Worm (Caenorhabditis elegans) whole organism, L2 larva: ENCODE measurements around the gene ugt-6.
A peak's percentile ranks its signal among the peaks of the same experiment; 100 is the strongest.

Experiments used
- C34F6.9 ChIP-seq: fragments of 150-350 bp; optimal IDR thresholded peaks from 2 replicates; lab custom pipeline; 2014; ENCODE audit warnings: missing biosample characterization, missing genetic modification characterization
- F13H6.1 ChIP-seq: sonication (generic microtip); optimal IDR thresholded peaks from 2 replicates; lab custom pipeline; 2016; ENCODE audit warnings: missing genetic modification characterization, missing compliant biosample characterization
- R02D3.7 ChIP-seq: fragments of 150-350 bp; optimal IDR thresholded peaks from 2 replicates; lab custom pipeline; 2014; ENCODE audit warnings: missing biosample characterization, missing genetic modification characterization
- ZK546.5 ChIP-seq: sonication (generic microtip); optimal IDR thresholded peaks from 2 replicates; lab custom pipeline; 2017; ENCODE audit warnings: missing biosample characterization, missing genetic modification characterization
- alr-1 ChIP-seq: fragments of 150-350 bp; optimal IDR thresholded peaks from 2 replicates; lab custom pipeline; 2014; ENCODE audit warnings: missing biosample characterization, missing genetic modification characterization
- ama-1 ChIP-seq: fragments of 150-350 bp; optimal IDR thresholded peaks from 2 replicates; lab custom pipeline; 2018; ENCODE audit warnings: inconsistent platforms
- ceh-82 ChIP-seq: fragments of 150-350 bp; optimal IDR thresholded peaks from 2 replicates; lab custom pipeline; 2014; ENCODE audit warnings: missing biosample characterization, missing genetic modification characterization
- crh-2 ChIP-seq: sonication (generic microtip); optimal IDR thresholded peaks from 2 replicates; lab custom pipeline; 2017; ENCODE audit warnings: missing biosample characterization, missing genetic modification characterization
- dmd-4 ChIP-seq: sonication (generic microtip); optimal IDR thresholded peaks from 2 replicates; lab custom pipeline; 2017; ENCODE audit warnings: missing biosample characterization, missing genetic modification characterization
- elt-1 ChIP-seq: fragments of 150-350 bp; optimal IDR thresholded peaks from 2 replicates; lab custom pipeline; 2014; ENCODE audit warnings: missing biosample characterization, missing genetic modification characterization
- elt-3 ChIP-seq: sonication (generic microtip); optimal IDR thresholded peaks from 2 replicates; lab custom pipeline; 2017; ENCODE audit warnings: missing biosample characterization, missing genetic modification characterization
- lin-39 ChIP-seq: fragments of 150-350 bp; optimal IDR thresholded peaks from 2 replicates; lab custom pipeline; 2014; ENCODE audit warnings: missing biosample characterization, missing genetic modification reagents, missing genetic modification characterization
- lsy-2 ChIP-seq, 2 experiments: fragments of 150-350 bp in 1 of 2; sonication (generic microtip) in 1 of 2; optimal IDR thresholded peaks; 2 replicates each; lab custom pipeline; 2014 to 2017; ENCODE audit warnings: missing biosample characterization in 2 of 2, missing genetic modification characterization in 2 of 2
- mab-5 ChIP-seq: fragments of 150-350 bp; optimal IDR thresholded peaks from 2 replicates; lab custom pipeline; 2014; ENCODE audit warnings: missing biosample characterization, missing genetic modification characterization
- mbf-1 ChIP-seq: sonication (generic microtip); optimal IDR thresholded peaks from 2 replicates; lab custom pipeline; 2017; ENCODE audit warnings: missing biosample characterization, missing genetic modification characterization
- mdl-1 ChIP-seq, 2 experiments: fragments of 150-350 bp in 1 of 2; sonication (generic microtip) in 1 of 2; optimal IDR thresholded peaks; 2 replicates each; lab custom pipeline; 2017; ENCODE audit warnings: missing biosample characterization in 2 of 2, missing genetic modification characterization in 2 of 2
- nhr-11 ChIP-seq: fragments of 150-350 bp; optimal IDR thresholded peaks from 2 replicates; lab custom pipeline; 2014; ENCODE audit warnings: missing biosample characterization, missing genetic modification characterization
- nhr-12 ChIP-seq: fragments of 150-350 bp; optimal IDR thresholded peaks from 2 replicates; lab custom pipeline; 2014; ENCODE audit warnings: missing biosample characterization, missing genetic modification characterization
- nhr-129 ChIP-seq: fragments of 150-350 bp; optimal IDR thresholded peaks from 2 replicates; lab custom pipeline; 2014; ENCODE audit warnings: missing biosample characterization, missing genetic modification characterization
- nhr-21 ChIP-seq: fragments of 150-350 bp; optimal IDR thresholded peaks from 2 replicates; lab custom pipeline; 2014; ENCODE audit warnings: missing biosample characterization, missing genetic modification characterization
- nhr-23 ChIP-seq: fragments of 150-350 bp; optimal IDR thresholded peaks from 2 replicates; lab custom pipeline; 2014; ENCODE audit warnings: missing biosample characterization, missing genetic modification reagents, missing genetic modification characterization
- nhr-237 ChIP-seq: fragments of 150-350 bp; optimal IDR thresholded peaks from 2 replicates; lab custom pipeline; 2014; ENCODE audit warnings: missing biosample characterization, missing genetic modification characterization
- nhr-25 ChIP-seq: fragments of 150-350 bp; sonication (generic microtip); optimal IDR thresholded peaks from 3 replicates; lab custom pipeline; 2014; ENCODE audit warnings: missing biosample characterization, missing genetic modification characterization
- nhr-6 ChIP-seq: fragments of 150-350 bp; optimal IDR thresholded peaks from 2 replicates; lab custom pipeline; 2014; ENCODE audit warnings: missing biosample characterization, missing genetic modification characterization
- nhr-77 ChIP-seq: fragments of 150-350 bp; optimal IDR thresholded peaks from 2 replicates; lab custom pipeline; 2014; ENCODE audit warnings: missing biosample characterization, missing genetic modification characterization
- peb-1 ChIP-seq: fragments of 150-350 bp; optimal IDR thresholded peaks from 2 replicates; lab custom pipeline; 2014; ENCODE audit warnings: missing biosample characterization, missing genetic modification characterization
- skn-1 ChIP-seq: sonication (generic microtip); optimal IDR thresholded peaks from 2 replicates; lab custom pipeline; 2017; ENCODE audit warnings: missing biosample characterization, missing genetic modification characterization
- unc-39 ChIP-seq: fragments of 150-350 bp; optimal IDR thresholded peaks from 2 replicates; lab custom pipeline; 2014; ENCODE audit warnings: missing biosample characterization, missing genetic modification characterization
- unc-55 ChIP-seq: fragments of 150-350 bp; sonication (generic microtip); optimal IDR thresholded peaks from 3 replicates; lab custom pipeline; 2014; ENCODE audit warnings: missing biosample characterization, missing genetic modification reagents, missing genetic modification characterization
- unc-62 ChIP-seq: fragments of 150-350 bp; optimal IDR thresholded peaks from 2 replicates; lab custom pipeline; 2014; ENCODE audit warnings: missing biosample characterization, missing genetic modification reagents, missing genetic modification characterization
- zag-1 ChIP-seq: fragments of 150-350 bp; optimal IDR thresholded peaks from 2 replicates; lab custom pipeline; 2014; ENCODE audit warnings: missing biosample characterization, missing genetic modification characterization
- ztf-1 ChIP-seq: fragments of 200-800 bp; sonication (Bioruptor generic); conservative IDR thresholded peaks from 2 replicates; pipeline ENCODE4 v1.3.6; 2022; ENCODE audit warnings: missing genetic modification characterization, missing compliant biosample characterization
- ztf-11 ChIP-seq: sonication (generic microtip); optimal IDR thresholded peaks from 2 replicates; lab custom pipeline; 2017; ENCODE audit warnings: missing biosample characterization, missing genetic modification characterization
- ztf-4 ChIP-seq: fragments of 150-350 bp; optimal IDR thresholded peaks from 2 replicates; lab custom pipeline; 2014; ENCODE audit warnings: missing biosample characterization, missing genetic modification characterization

ugt-6 gene

DNA sequence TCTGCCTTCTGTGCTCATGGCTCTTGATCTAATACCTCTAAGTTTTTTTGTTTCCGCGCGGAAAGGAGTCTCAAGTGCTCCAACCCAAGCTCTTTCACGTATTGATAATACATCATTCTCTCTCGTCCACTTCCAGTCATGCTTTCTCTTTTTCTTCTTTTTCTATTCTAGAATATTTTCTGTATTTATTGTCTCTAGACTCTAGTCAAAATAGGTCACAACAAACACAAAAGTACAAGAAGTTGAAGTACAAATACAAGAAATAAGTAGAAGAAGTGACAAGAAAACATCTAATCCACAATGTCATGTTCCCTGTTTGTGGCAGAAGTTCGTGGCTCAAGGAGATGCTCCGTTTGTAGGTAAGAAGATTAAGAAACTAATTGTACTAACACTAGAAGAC, 24.8 kb downstream of the ugt-6 start, which contains the start of gene ZC455.1:
Gene ZC455.1 (plus strand): TSS at position 301 of the 400 bp plus-strand sequence.
- no peak for TF ChIP-seq unc-55 (GFP tag; lab: Kevin White, UChicago)
- no peak for TF ChIP-seq R02D3.7 (tag; lab: Kevin White, UChicago)
- TF ChIP-seq zag-1 (tag; lab: Kevin White, UChicago): no peak
- no peak for TF ChIP-seq nhr-77 (tag; lab: Kevin White, UChicago)
- no peak for TF ChIP-seq ztf-11 (tag; lab: Kevin White, UChicago)
- TF ChIP-seq peb-1 (tag; lab: Kevin White, UChicago): no peak
- no peak for TF ChIP-seq nhr-11
- no peak for TF ChIP-seq nhr-23 (tag; lab: Kevin White, UChicago)

DNA sequence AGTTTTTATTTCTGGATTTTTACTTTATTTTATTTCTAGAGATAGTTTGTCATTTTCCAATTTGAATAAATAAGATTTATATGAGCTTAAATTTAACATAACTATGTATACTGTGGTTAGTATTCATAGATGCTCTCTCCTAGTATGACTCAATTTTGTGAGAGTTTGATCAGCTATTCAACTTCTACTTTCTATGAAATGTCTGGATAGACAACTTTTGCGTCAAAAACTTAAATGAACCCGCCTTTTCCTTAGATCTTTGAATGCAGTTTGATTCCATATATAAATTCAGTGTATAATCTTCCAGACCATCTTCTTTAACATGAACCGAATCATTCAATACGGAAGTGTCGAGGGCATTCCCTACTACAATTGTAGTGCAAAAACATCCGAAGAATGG, 29.1 kb downstream of the ugt-6 start, which contains the start of gene srt-43:
Gene srt-43 (plus strand): TSS at position 301 of the 400 bp plus-strand sequence.
- no peak for TF ChIP-seq elt-3 (tag; lab: Kevin White, UChicago)
- TF ChIP-seq nhr-25 (tag; lab: Kevin White, UChicago): no peak
- no peak for TF ChIP-seq ama-1 (lab: Kevin White, UChicago)
- TF ChIP-seq unc-39 (tag; lab: Kevin White, UChicago): no peak

DNA sequence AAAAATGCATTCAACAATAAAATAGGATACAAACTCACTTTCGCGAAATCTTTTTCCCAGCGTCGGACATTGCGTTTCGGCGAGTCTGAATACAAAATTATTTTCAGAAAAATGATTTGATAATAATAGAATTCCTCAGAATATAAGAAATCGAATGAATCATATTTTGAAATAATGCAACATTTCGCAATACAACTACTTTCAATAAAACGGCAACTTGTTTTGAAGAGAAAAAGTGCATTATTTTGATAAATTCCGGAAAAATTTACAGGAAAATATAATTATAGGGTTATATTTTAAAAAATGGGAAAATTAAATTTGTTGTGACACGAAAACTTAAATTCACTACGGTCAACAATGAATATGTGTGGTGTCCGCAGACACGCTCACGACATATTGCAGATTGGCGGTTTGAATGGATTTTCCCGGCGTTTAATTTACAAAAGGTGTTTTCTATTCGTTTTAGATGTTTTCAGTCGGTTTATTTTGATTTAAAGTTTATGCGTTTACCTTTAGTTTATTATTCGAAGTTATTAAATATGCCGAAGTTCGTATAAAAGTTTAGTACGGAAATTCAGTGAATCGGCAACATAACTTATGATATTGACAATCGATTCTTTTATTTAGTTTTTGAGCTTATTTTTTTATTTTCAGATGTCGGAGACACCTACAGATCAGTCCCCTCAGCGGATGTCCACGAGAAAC, 34.6 kb downstream of the ugt-6 start, which contains the start of the genes abcf-1 and scc-3:
Gene abcf-1 (minus strand): TSS at position 85 of the 705 bp plus-strand sequence.
Gene scc-3 (plus strand): TSS at position 655 of the 705 bp plus-strand sequence.
- peak; percentile 61 for TF ChIP-seq C34F6.9 (tag; lab: Kevin White, UChicago)
- TF ChIP-seq nhr-129 (tag; lab: Kevin White, UChicago): peak; percentile 76
- peak; percentile 35 for TF ChIP-seq crh-2 (tag; lab: Kevin White, UChicago)
- TF ChIP-seq lsy-2 (tag; optimal IDR thresholded peaks at IDR 0.05; lab: Kevin White, UChicago): peak; percentile 56 to 97
- no peak for TF ChIP-seq elt-1
- TF ChIP-seq nhr-21 (tag; lab: Kevin White, UChicago): no peak
- TF ChIP-seq, all 48 proteins: peak for 4

DNA sequence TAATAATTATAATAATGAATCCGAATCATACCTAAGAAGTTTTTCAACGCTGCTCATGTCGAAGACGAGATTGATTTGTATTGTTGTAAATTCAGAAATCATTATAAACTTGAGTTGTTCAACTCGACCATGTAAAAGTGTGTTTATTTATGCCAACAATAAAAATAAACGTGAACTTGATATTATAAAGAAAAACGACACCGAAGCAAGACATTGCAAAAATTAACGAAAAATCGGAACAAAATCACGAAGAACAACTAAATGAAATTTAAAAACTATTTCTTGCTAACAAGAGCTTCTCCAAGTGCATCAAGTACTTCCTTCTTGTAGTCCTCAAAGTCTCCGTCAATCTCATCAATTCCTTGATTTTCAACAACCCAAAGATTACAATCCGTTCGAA, 37.1 kb downstream of the ugt-6 start, which contains the start of gene F18E2.15:
Gene F18E2.15 (minus strand): TSS at position 101 of the 400 bp plus-strand sequence.
- TF ChIP-seq ztf-1 (no peak), nhr-25 (tag; lab: Kevin White, UChicago) (no peak), F13H6.1 (tag; lab: Kevin White, UChicago) (no peak), mbf-1 (no peak), skn-1 (tag; lab: Kevin White, UChicago) (no peak), ceh-82 (tag; lab: Kevin White, UChicago) (no peak), nhr-237 (tag; lab: Kevin White, UChicago) (no peak), ztf-4 (tag; lab: Kevin White, UChicago) (no peak)

DNA sequence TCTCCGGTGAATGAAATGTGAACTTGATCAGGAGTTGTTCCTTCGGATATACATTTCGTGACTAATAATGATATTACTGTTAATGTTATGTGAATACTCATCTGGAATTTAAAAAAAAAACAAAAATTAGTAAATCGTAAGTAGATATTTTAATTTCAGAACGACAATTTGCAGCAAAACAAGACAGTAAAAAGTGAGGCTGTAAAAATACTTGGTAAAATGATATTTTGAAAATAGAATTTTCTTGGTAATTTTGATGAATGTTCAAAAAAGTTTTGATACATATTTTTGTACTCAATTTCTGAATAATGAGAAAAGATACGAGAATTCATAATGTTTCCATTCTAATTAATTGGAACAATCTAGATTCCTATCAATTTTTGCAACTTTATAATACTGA, 38.4 kb downstream of the ugt-6 start, which contains the start of gene papl-1:
Gene papl-1 (minus strand): TSS at position 101 of the 400 bp plus-strand sequence.
- TF ChIP-seq crh-2 (tag; lab: Kevin White, UChicago) (no peak), alr-1 (tag; lab: Kevin White, UChicago) (no peak), mdl-1 (tag; optimal IDR thresholded peaks at IDR 0.05; lab: Kevin White, UChicago) (no peak), dmd-4 (tag; lab: Kevin White, UChicago) (no peak), mab-5 (tag; lab: Kevin White, UChicago) (no peak), elt-3 (tag; lab: Kevin White, UChicago) (no peak), unc-39 (tag; lab: Kevin White, UChicago) (no peak), ama-1 (lab: Kevin White, UChicago) (no peak), lsy-2 (tag; optimal IDR thresholded peaks at IDR 0.05; lab: Kevin White, UChicago) (no peak), nhr-12 (tag; lab: Kevin White, UChicago) (no peak), unc-62 (GFP tag; lab: Kevin White, UChicago) (no peak), nhr-11 (no peak), nhr-129 (tag; lab: Kevin White, UChicago) (no peak), ztf-4 (tag; lab: Kevin White, UChicago) (no peak), nhr-77 (tag; lab: Kevin White, UChicago) (no peak), lin-39 (tag; lab: Kevin White, UChicago) (no peak), nhr-6 (tag; lab: Kevin White, UChicago) (no peak), ZK546.5 (tag; lab: Kevin White, UChicago) (no peak), mbf-1 (no peak)
